Worm (Caenorhabditis elegans) whole organism, L1 larva: ENCODE results near the gene pst-2.
A peak's percentile ranks its signal among the peaks of the same experiment; 100 is the strongest.

ENCODE experiments used
- F16B12.6 ChIP-seq: fragments of 150-350 bp; optimal IDR thresholded peaks from 2 replicates; lab custom pipeline; 2014; ENCODE audit warnings: missing biosample characterization, missing genetic modification characterization
- Y116A8C.19 ChIP-seq: sonication (generic microtip); optimal IDR thresholded peaks from 2 replicates; lab custom pipeline; 2016; ENCODE audit warnings: missing compliant biosample characterization, missing genetic modification characterization, borderline replicate concordance
- blmp-1 ChIP-seq: fragments of 150-350 bp; optimal IDR thresholded peaks from 2 replicates; lab custom pipeline; 2014; ENCODE audit warnings: missing biosample characterization, missing genetic modification characterization
- ceh-8 ChIP-seq: fragments of 200-800 bp; sonication (Bioruptor generic); optimal IDR thresholded peaks from 2 replicates; lab custom pipeline; 2018; ENCODE audit warnings: mild to moderate bottlenecking, missing genetic modification characterization, moderate library complexity, missing compliant biosample characterization
- ceh-82 ChIP-seq, 3 experiments: fragments of 150-350 bp in 1 of 3; sonication (generic microtip) in 2 of 3; optimal IDR thresholded peaks; 2 replicates each; lab custom pipeline; 2014 to 2017; ENCODE audit warnings: missing biosample characterization in 3 of 3, missing genetic modification characterization in 3 of 3
- ceh-88 ChIP-seq: fragments of 200-800 bp; sonication (Bioruptor generic); IDR thresholded peaks from 2 replicates; pipeline ENCODE4 v1.3.6; 2022; ENCODE audit warnings: missing genetic modification characterization, missing compliant biosample characterization
- ceh-90 ChIP-seq: sonication (generic microtip); optimal IDR thresholded peaks from 2 replicates; lab custom pipeline; 2016; ENCODE audit warnings: missing genetic modification characterization, missing compliant biosample characterization
- dpl-1 ChIP-seq, 3 experiments: fragments of 150-350 bp in 2 of 3; sonication (generic microtip) in 1 of 3; optimal IDR thresholded peaks; 2 replicates each; lab custom pipeline; 2014 to 2017; ENCODE audit warnings: missing biosample characterization in 3 of 3, missing genetic modification characterization in 3 of 3, missing genetic modification reagents in 3 of 3
- dsc-1 ChIP-seq: sonication (generic microtip); optimal IDR thresholded peaks from 2 replicates; lab custom pipeline; 2016; ENCODE audit warnings: mild to moderate bottlenecking, missing genetic modification characterization, missing compliant biosample characterization
- efl-1 ChIP-seq, 4 experiments: fragments of 150-350 bp; optimal IDR thresholded peaks in 3 of 4; peaks in 1 of 4; 1 replicate in 1 of 4; 2 replicates in 3 of 4; lab custom pipeline; 2014; ENCODE audit warnings: missing biosample characterization in 2 of 4, missing genetic modification characterization in 2 of 4, missing genetic modification reagents in 2 of 4
- elt-2 ChIP-seq: sonication (generic microtip); optimal IDR thresholded peaks from 2 replicates; lab custom pipeline; 2016; ENCODE audit warnings: missing genetic modification characterization, mild to moderate bottlenecking, inconsistent platforms, missing compliant biosample characterization, missing genetic modification reagents
- elt-3 ChIP-seq, 6 experiments: fragments of 150-350 bp in 1 of 6; sonication (generic microtip); optimal IDR thresholded peaks; 2 replicates each; lab custom pipeline; 2017 to 2018; ENCODE audit warnings: missing biosample characterization in 6 of 6, missing genetic modification characterization in 6 of 6, inconsistent platforms in 1 of 6
- fkh-10 ChIP-seq: sonication (generic microtip); optimal IDR thresholded peaks from 2 replicates; lab custom pipeline; 2017; ENCODE audit warnings: missing biosample characterization, missing genetic modification reagents, missing genetic modification characterization
- fkh-4 ChIP-seq: sonication (generic microtip); optimal IDR thresholded peaks from 2 replicates; lab custom pipeline; 2016; ENCODE audit warnings: missing compliant biosample characterization, missing genetic modification characterization, borderline replicate concordance
- grh-1 ChIP-seq: fragments of 200-800 bp; sonication (Bioruptor generic); IDR thresholded peaks from 2 replicates; pipeline ENCODE4 v1.3.6; 2022; ENCODE audit warnings: missing genetic modification reagents, missing genetic modification characterization, missing compliant biosample characterization
- hlh-4 ChIP-seq: sonication (generic microtip); optimal IDR thresholded peaks from 2 replicates; lab custom pipeline; 2016; ENCODE audit warnings: mild to moderate bottlenecking, missing genetic modification characterization, missing compliant biosample characterization
- hpl-2 ChIP-seq: fragments of 150-350 bp; optimal IDR thresholded peaks from 2 replicates; lab custom pipeline; 2014; ENCODE audit warnings: missing biosample characterization, missing genetic modification reagents, missing genetic modification characterization
- isw-1 ChIP-seq: fragments of 200-800 bp; sonication (Bioruptor generic); IDR thresholded peaks from 2 replicates; pipeline ENCODE4 v1.3.6; 2022; ENCODE audit warnings: missing genetic modification characterization, missing compliant biosample characterization
- lin-35 ChIP-seq, 2 experiments: fragments of 150-350 bp; optimal IDR thresholded peaks; 2 replicates each; lab custom pipeline; 2014; ENCODE audit warnings: missing biosample characterization in 2 of 2, missing genetic modification characterization in 2 of 2, missing genetic modification reagents in 2 of 2
- lin-39 ChIP-seq: fragments of 150-350 bp; optimal IDR thresholded peaks from 2 replicates; lab custom pipeline; 2014; ENCODE audit warnings: missing biosample characterization, missing genetic modification reagents, missing genetic modification characterization
- lir-3 ChIP-seq: sonication (generic microtip); optimal IDR thresholded peaks from 2 replicates; lab custom pipeline; 2016; ENCODE audit warnings: mild to moderate bottlenecking, missing genetic modification characterization, moderate library complexity, missing compliant biosample characterization; ENCODE audit not compliant: poor library complexity
- lsy-2 ChIP-seq, 2 experiments: fragments of 150-350 bp; optimal IDR thresholded peaks; 2 replicates each; lab custom pipeline; 2014; ENCODE audit warnings: missing biosample characterization in 2 of 2, missing genetic modification characterization in 2 of 2
- mep-1 ChIP-seq: fragments of 150-350 bp; optimal IDR thresholded peaks from 2 replicates; lab custom pipeline; 2014; ENCODE audit warnings: missing biosample characterization, missing genetic modification characterization
- nhr-47 ChIP-seq: sonication (generic microtip); optimal IDR thresholded peaks from 2 replicates; lab custom pipeline; 2016; ENCODE audit warnings: mild to moderate bottlenecking, missing genetic modification characterization, moderate library complexity, missing compliant biosample characterization
- nhr-71 ChIP-seq: sonication (generic microtip); optimal IDR thresholded peaks from 2 replicates; lab custom pipeline; 2016; ENCODE audit warnings: mild to moderate bottlenecking, missing genetic modification characterization, moderate library complexity, missing compliant biosample characterization
- nhr-85 ChIP-seq: sonication (generic microtip); peaks from one replicate; lab custom pipeline; 2016; ENCODE audit warnings: missing genetic modification characterization, inconsistent platforms, missing compliant biosample characterization
- nhr-90 ChIP-seq: sonication (generic microtip); optimal IDR thresholded peaks from 2 replicates; lab custom pipeline; 2016; ENCODE audit warnings: mild to moderate bottlenecking, missing genetic modification characterization, missing compliant biosample characterization; ENCODE audit not compliant: poor library complexity
- pqm-1 ChIP-seq: sonication (generic microtip); optimal IDR thresholded peaks from 3 replicates; lab custom pipeline; 2017; ENCODE audit warnings: missing biosample characterization, missing genetic modification characterization
- rnt-1 ChIP-seq: sonication (generic microtip); optimal IDR thresholded peaks from 2 replicates; lab custom pipeline; 2016; ENCODE audit warnings: mild to moderate bottlenecking, missing genetic modification characterization, moderate library complexity, missing compliant biosample characterization
- snu-23 ChIP-seq: sonication (generic microtip); optimal IDR thresholded peaks from 2 replicates; lab custom pipeline; 2016; ENCODE audit warnings: missing genetic modification characterization, missing compliant biosample characterization
- swsn-7 ChIP-seq: sonication (generic microtip); optimal IDR thresholded peaks from 2 replicates; lab custom pipeline; 2016; ENCODE audit warnings: missing genetic modification characterization, missing compliant biosample characterization
- tbx-2 ChIP-seq: sonication (generic microtip); optimal IDR thresholded peaks from 2 replicates; lab custom pipeline; 2016; ENCODE audit warnings: missing genetic modification characterization, missing compliant biosample characterization
- unc-130 ChIP-seq: fragments of 150-350 bp; optimal IDR thresholded peaks from 2 replicates; lab custom pipeline; 2017; ENCODE audit warnings: missing biosample characterization, missing genetic modification characterization, inconsistent platforms
- unc-86 ChIP-seq: sonication (generic microtip); optimal IDR thresholded peaks from 2 replicates; lab custom pipeline; 2016; ENCODE audit warnings: missing genetic modification characterization, missing compliant biosample characterization
- vab-15 ChIP-seq: sonication (generic microtip); optimal IDR thresholded peaks from 2 replicates; lab custom pipeline; 2017; ENCODE audit warnings: missing genotype, mild to moderate bottlenecking, missing genetic modification characterization, missing compliant biosample characterization
- xbp-1 ChIP-seq: sonication (generic microtip); optimal IDR thresholded peaks from 2 replicates; lab custom pipeline; 2016; ENCODE audit warnings: missing genetic modification characterization, missing compliant biosample characterization
- ztf-11 ChIP-seq, 2 experiments: sonication (generic microtip); optimal IDR thresholded peaks; 2 replicates each; lab custom pipeline; 2016 to 2017; ENCODE audit warnings: missing genetic modification characterization in 2 of 2, missing biosample characterization in 1 of 2, missing compliant biosample characterization in 1 of 2

Gene pst-2

ce11 chrIII:5688246-5688645, 8.0 kb downstream of the pst-2 start (continued):
- no peak for TF ChIP-seq fkh-4
- peak; percentile 5 for TF ChIP-seq fkh-10 (GFP tag; lab: Kevin White, UChicago)
- TF ChIP-seq ceh-90 (tag; lab: Kevin White, UChicago): no peak
- peak in 2 of 3 experiments; percentile 47 to 64 for TF ChIP-seq ceh-82 (tag; optimal IDR thresholded peaks at IDR 0.05; lab: Kevin White, UChicago)
- TF ChIP-seq elt-2: no peak
- TF ChIP-seq lsy-2 (tag; optimal IDR thresholded peaks at IDR 0.05; lab: Kevin White, UChicago): peak; percentile 22 to 67
- peak in 1 of 2 experiments; percentile 54 for TF ChIP-seq lin-35 (GFP tag; optimal IDR thresholded peaks at IDR 0.05; lab: Kevin White, UChicago)
- no peak for TF ChIP-seq hpl-2
- peak; percentile 7 for TF ChIP-seq unc-86 (tag; lab: Kevin White, UChicago)
- TF ChIP-seq rnt-1 (tag; lab: Kevin White, UChicago): peak; percentile 43
- TF ChIP-seq pqm-1 (tag; lab: Kevin White, UChicago): no peak
- 0 out of 2 replicates have a peak, but pooled peaks have one; percentile 7 for TF ChIP-seq isw-1 (GFP tag; lab: Robert Waterston, UW)
- TF ChIP-seq snu-23 (GFP tag; lab: Kevin White, UChicago): peak; percentile 55
- TF ChIP-seq, all 84 proteins: peak for 27

DNA sequence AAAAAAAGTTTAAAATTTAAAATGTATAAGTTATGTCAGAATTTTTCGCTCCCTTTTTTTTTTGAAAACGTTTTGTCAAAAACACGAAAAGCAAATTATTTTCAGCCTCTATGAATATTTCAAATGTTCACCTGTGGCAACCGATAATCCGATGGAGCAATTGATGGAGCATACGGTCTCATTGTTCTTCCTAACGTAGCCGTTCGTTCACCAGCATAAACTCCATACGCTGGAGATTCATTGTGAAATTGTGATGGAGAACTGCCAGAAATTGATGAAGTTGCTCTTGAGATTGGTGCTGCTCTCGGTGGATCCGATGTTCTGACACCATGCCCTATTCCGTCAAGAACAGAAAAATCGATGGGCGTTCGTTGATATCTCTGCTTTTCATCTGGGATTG, 11.6 kb downstream of the pst-2 start:
- TF ChIP-seq ztf-11 (tag; optimal IDR thresholded peaks at IDR 0.05; lab: Kevin White, UChicago): no peak
- no peak for TF ChIP-seq lin-39 (tag; lab: Kevin White, UChicago)
- no peak for TF ChIP-seq lir-3 (tag; lab: Kevin White, UChicago)
- TF ChIP-seq fkh-10 (GFP tag; lab: Kevin White, UChicago): no peak
- no peak for TF ChIP-seq isw-1 (GFP tag; lab: Robert Waterston, UW)
- TF ChIP-seq ceh-82 (tag; optimal IDR thresholded peaks at IDR 0.05; lab: Kevin White, UChicago): no peak
- no peak for TF ChIP-seq vab-15 (tag; lab: Kevin White, UChicago)
- no peak for TF ChIP-seq blmp-1 (tag; lab: Kevin White, UChicago)
- no peak for TF ChIP-seq Y116A8C.19
- TF ChIP-seq F16B12.6 (tag; lab: Kevin White, UChicago): no peak

- TF ChIP-seq mep-1 (tag; lab: Kevin White, UChicago): peak; percentile 18
- peak; percentile 17 to 22 for TF ChIP-seq lin-35 (GFP tag; optimal IDR thresholded peaks at IDR 0.05; lab: Kevin White, UChicago)
- no peak for TF ChIP-seq elt-3 (tag; optimal IDR thresholded peaks at IDR 0.05; lab: Kevin White, UChicago)
- peak; percentile 29 for TF ChIP-seq swsn-7 (tag; lab: Kevin White, UChicago)
- TF ChIP-seq lsy-2 (tag; optimal IDR thresholded peaks at IDR 0.05; lab: Kevin White, UChicago): peak; percentile 3 to 30
- peak; percentile 50 for TF ChIP-seq dsc-1 (tag; lab: Kevin White, UChicago)
- no peak for TF ChIP-seq ceh-8 (GFP tag; lab: Kevin White, UChicago)
- peak; percentile 42 for TF ChIP-seq nhr-71 (tag; lab: Kevin White, UChicago)
- TF ChIP-seq tbx-2 (tag; lab: Kevin White, UChicago): peak; percentile 2
- peak; percentile 24 for TF ChIP-seq snu-23 (GFP tag; lab: Kevin White, UChicago)
- peak; percentile 37 for TF ChIP-seq nhr-85 (tag; lab: Kevin White, UChicago)
- no peak for TF ChIP-seq ceh-88 (GFP tag; lab: Robert Waterston, UW)
- peak; percentile 21 for TF ChIP-seq nhr-47 (tag; lab: Kevin White, UChicago)
- no peak for TF ChIP-seq hlh-4 (tag; lab: Kevin White, UChicago)
- peak; percentile 9 for TF ChIP-seq unc-130 (tag; lab: Kevin White, UChicago)
- TF ChIP-seq nhr-90 (tag; lab: Kevin White, UChicago): peak; percentile 10
- TF ChIP-seq grh-1 (GFP tag; lab: Robert Waterston, UW): no peak
- peak; percentile 8 to 32 for TF ChIP-seq efl-1 (optimal IDR thresholded peaks at IDR 0.05; lab: Kevin White, UChicago)
- TF ChIP-seq efl-1 (GFP tag; optimal IDR thresholded peaks at IDR 0.05 in 1 of 2; lab: Kevin White, UChicago): peak; percentile 3 to 83
- TF ChIP-seq xbp-1: peak; percentile 30
- TF ChIP-seq dpl-1 (GFP tag; optimal IDR thresholded peaks at IDR 0.05; lab: Kevin White, UChicago): peak in 2 of 3 experiments; percentile 22 to 32
Measured at ce11 chrIII:5692690-5693089, 12.5 kb downstream of the pst-2 start, which contains the start of the genes abi-1 and arle-14. abi-1 (minus strand) TSS chrIII:5692740. arle-14 (plus strand) TSS chrIII:5692906.
